Fruit fly (Drosophila melanogaster) whole organism, prepupa: ENCODE results near the gene Pax.

Source experiments
- Blimp-1 ChIP-seq: fragments of 200-800 bp; sonication (Bioruptor generic); optimal IDR thresholded peaks from 3 replicates; lab custom pipeline; 2017; ENCODE audit warnings: missing biosample characterization, missing genetic modification characterization, mild to moderate bottlenecking, moderate library complexity, missing genetic modification reagents
- CG10631 ChIP-seq: fragments of 200-800 bp; sonication (Bioruptor generic); optimal IDR thresholded peaks from 2 replicates; lab custom pipeline; 2016; ENCODE audit warnings: missing biosample characterization, missing genetic modification characterization
- CG10669 ChIP-seq: fragments of 200-800 bp; sonication (Bioruptor generic); optimal IDR thresholded peaks from 3 replicates; lab custom pipeline; 2018; ENCODE audit warnings: missing biosample characterization, mild to moderate bottlenecking, missing genetic modification characterization, moderate library complexity
- CG11294 ChIP-seq: fragments of 200-800 bp; sonication (Bioruptor generic); IDR thresholded peaks from 2 replicates; pipeline ENCODE4 v1.3.6; 2022; ENCODE audit warnings: missing biosample characterization, missing genetic modification characterization
- CG11762 ChIP-seq: fragments of 200-800 bp; sonication (Bioruptor generic); optimal IDR thresholded peaks from 3 replicates; lab custom pipeline; 2016; ENCODE audit warnings: missing biosample characterization, missing genetic modification characterization; ENCODE audit not compliant: insufficient read depth
- CG11902 ChIP-seq: fragments of 200-800 bp; sonication (Bioruptor generic); optimal IDR thresholded peaks from 3 replicates; lab custom pipeline; 2016; ENCODE audit warnings: missing biosample characterization, missing genetic modification characterization
- CG15336 ChIP-seq: fragments of 200-800 bp; sonication (Bioruptor generic); IDR thresholded peaks from 2 replicates; pipeline ENCODE4 v1.3.6; 2022; ENCODE audit warnings: missing biosample characterization, missing genetic modification characterization
- CG1621 ChIP-seq: fragments of 200-800 bp; sonication (Bioruptor generic); optimal IDR thresholded peaks from 3 replicates; lab custom pipeline; 2018; ENCODE audit warnings: missing biosample characterization, mild to moderate bottlenecking, missing genetic modification characterization
- CG16779 ChIP-seq: fragments of 200-800 bp; sonication (Bioruptor generic); optimal IDR thresholded peaks from 3 replicates; lab custom pipeline; 2017; ENCODE audit warnings: missing biosample characterization, mild to moderate bottlenecking, missing genetic modification characterization
- CG3032 ChIP-seq: fragments of 200-800 bp; optimal IDR thresholded peaks from 2 replicates; lab custom pipeline; 2019; ENCODE audit warnings: missing biosample characterization, mild to moderate bottlenecking, missing genetic modification characterization, moderate library complexity
- CG31627 ChIP-seq: fragments of 200-800 bp; sonication (Bioruptor generic); optimal IDR thresholded peaks from 3 replicates; lab custom pipeline; 2016; ENCODE audit warnings: missing biosample characterization, missing genetic modification characterization
- CG34406 ChIP-seq: fragments of 200-800 bp; sonication (Bioruptor generic); optimal IDR thresholded peaks from 3 replicates; lab custom pipeline; 2016; ENCODE audit warnings: missing biosample characterization, missing genetic modification characterization
- CG3919 ChIP-seq: fragments of 200-800 bp; sonication (Bioruptor generic); optimal IDR thresholded peaks from 3 replicates; lab custom pipeline; 2016; ENCODE audit warnings: missing biosample characterization, missing genetic modification characterization
- CG4318 ChIP-seq: fragments of 200-800 bp; sonication (Bioruptor generic); optimal IDR thresholded peaks from 3 replicates; lab custom pipeline; 2017; ENCODE audit warnings: missing biosample characterization, mild to moderate bottlenecking, missing genetic modification characterization
- CG6276 ChIP-seq: fragments of 200-800 bp; sonication (Bioruptor generic); optimal IDR thresholded peaks from 2 replicates; lab custom pipeline; 2017; ENCODE audit warnings: missing biosample characterization, mild to moderate bottlenecking, missing genetic modification characterization
- CG6792 ChIP-seq: fragments of 200-800 bp; sonication (Bioruptor generic); optimal IDR thresholded peaks from 3 replicates; lab custom pipeline; 2016; ENCODE audit warnings: missing biosample characterization, missing genetic modification characterization
- CG6808 ChIP-seq: fragments of 200-800 bp; sonication (Bioruptor generic); optimal IDR thresholded peaks from 3 replicates; lab custom pipeline; 2017; ENCODE audit warnings: missing biosample characterization, missing genetic modification characterization, mild to moderate bottlenecking, moderate library complexity, missing genetic modification reagents
- CG6854 ChIP-seq: fragments of 200-800 bp; sonication (Bioruptor generic); optimal IDR thresholded peaks from 2 replicates; lab custom pipeline; 2017; ENCODE audit warnings: missing biosample characterization, mild to moderate bottlenecking, missing genetic modification characterization
- CG7368 ChIP-seq: fragments of 200-800 bp; sonication (Bioruptor generic); optimal IDR thresholded peaks from 3 replicates; lab custom pipeline; 2016; ENCODE audit warnings: missing biosample characterization, missing genetic modification characterization
- CG8632 ChIP-seq: fragments of 200-800 bp; sonication (Bioruptor generic); optimal IDR thresholded peaks from 3 replicates; lab custom pipeline; 2016; ENCODE audit warnings: missing biosample characterization, missing genetic modification characterization
- CG9139 ChIP-seq: fragments of 200-800 bp; sonication (Bioruptor generic); optimal IDR thresholded peaks from 3 replicates; lab custom pipeline; 2017; ENCODE audit warnings: missing biosample characterization, mild to moderate bottlenecking, missing genetic modification characterization
- Eip75B ChIP-seq: fragments of 200-800 bp; sonication (Bioruptor generic); optimal IDR thresholded peaks from 3 replicates; lab custom pipeline; 2016; ENCODE audit warnings: missing biosample characterization, missing genetic modification characterization
- Eip78C ChIP-seq: fragments of 200-800 bp; sonication (Bioruptor generic); peaks from one replicate; lab custom pipeline; 2016; ENCODE audit warnings: missing biosample characterization, missing genetic modification characterization
- Ets21C ChIP-seq: fragments of 200-800 bp; sonication (Bioruptor generic); optimal IDR thresholded peaks from 3 replicates; lab custom pipeline; 2016; ENCODE audit warnings: missing biosample characterization, missing genetic modification characterization
- Hr38 ChIP-seq: sonication (Bioruptor generic); optimal IDR thresholded peaks from 2 replicates; lab custom pipeline; 2016; ENCODE audit warnings: missing biosample characterization, missing genetic modification characterization
- Hr4 ChIP-seq: fragments of 200-800 bp; sonication (Bioruptor generic); optimal IDR thresholded peaks from 3 replicates; lab custom pipeline; 2016; ENCODE audit warnings: missing biosample characterization, missing genetic modification characterization
- Lpt ChIP-seq: fragments of 200-800 bp; sonication (Bioruptor generic); optimal IDR thresholded peaks from 3 replicates; lab custom pipeline; 2016; ENCODE audit warnings: missing biosample characterization, missing genetic modification characterization
- Met ChIP-seq: fragments of 200-800 bp; sonication (Bioruptor generic); optimal IDR thresholded peaks from 3 replicates; lab custom pipeline; 2016; ENCODE audit warnings: missing biosample characterization, missing genetic modification characterization
- OdsH ChIP-seq: fragments of 200-800 bp; sonication (Bioruptor generic); optimal IDR thresholded peaks from 3 replicates; lab custom pipeline; 2016; ENCODE audit warnings: missing biosample characterization, missing genetic modification characterization
- Sox102F ChIP-seq: fragments of 200-800 bp; sonication (Bioruptor generic); optimal IDR thresholded peaks from 2 replicates; lab custom pipeline; 2016; ENCODE audit warnings: missing biosample characterization, mild to moderate bottlenecking, missing genetic modification characterization
- Sox14 ChIP-seq: fragments of 200-800 bp; sonication (Bioruptor generic); optimal IDR thresholded peaks from 3 replicates; lab custom pipeline; 2016; ENCODE audit warnings: missing biosample characterization, missing genetic modification characterization
- achi ChIP-seq: fragments of 200-800 bp; sonication (Bioruptor generic); optimal IDR thresholded peaks from 3 replicates; lab custom pipeline; 2016; ENCODE audit warnings: missing biosample characterization, missing genetic modification characterization
- acj6 ChIP-seq: fragments of 200-800 bp; sonication (Bioruptor generic); optimal IDR thresholded peaks from 3 replicates; lab custom pipeline; 2016; ENCODE audit warnings: missing biosample characterization, missing genetic modification characterization
- dac ChIP-seq: fragments of 200-800 bp; sonication (Bioruptor generic); optimal IDR thresholded peaks from 2 replicates; lab custom pipeline; 2017; ENCODE audit warnings: missing biosample characterization, mild to moderate bottlenecking, missing genetic modification characterization
- esn ChIP-seq: fragments of 200-800 bp; sonication (Bioruptor generic); optimal IDR thresholded peaks from 2 replicates; lab custom pipeline; 2016; ENCODE audit warnings: missing biosample characterization, mild to moderate bottlenecking, missing genetic modification characterization, moderate library complexity
- fkh ChIP-seq: fragments of 200-800 bp; sonication (Bioruptor generic); optimal IDR thresholded peaks from 3 replicates; lab custom pipeline; 2017; ENCODE audit warnings: missing biosample characterization, mild to moderate bottlenecking, missing genetic modification characterization, moderate library complexity
- net ChIP-seq: fragments of 200-800 bp; sonication (Bioruptor generic); optimal IDR thresholded peaks from 3 replicates; lab custom pipeline; 2016; ENCODE audit warnings: missing biosample characterization, missing genetic modification characterization
- spab ChIP-seq: fragments of 200-800 bp; sonication (Bioruptor generic); optimal IDR thresholded peaks from 2 replicates; lab custom pipeline; 2017; ENCODE audit warnings: missing biosample characterization, mild to moderate bottlenecking, missing genetic modification characterization, missing genetic modification reagents
- ss ChIP-seq, 2 experiments: fragments of 200-800 bp; sonication (Bioruptor generic); optimal IDR thresholded peaks; 2 replicates in 1 of 2; 3 replicates in 1 of 2; lab custom pipeline; 2017 to 2018; ENCODE audit warnings: mild to moderate bottlenecking in 2 of 2, missing biosample characterization in 2 of 2, missing genetic modification characterization in 2 of 2, moderate library complexity in 1 of 2
- vri ChIP-seq: fragments of 200-800 bp; sonication (Bioruptor generic); optimal IDR thresholded peaks from 3 replicates; lab custom pipeline; 2016; ENCODE audit warnings: missing biosample characterization, mild to moderate bottlenecking, missing genetic modification characterization

The Pax gene

DNA sequence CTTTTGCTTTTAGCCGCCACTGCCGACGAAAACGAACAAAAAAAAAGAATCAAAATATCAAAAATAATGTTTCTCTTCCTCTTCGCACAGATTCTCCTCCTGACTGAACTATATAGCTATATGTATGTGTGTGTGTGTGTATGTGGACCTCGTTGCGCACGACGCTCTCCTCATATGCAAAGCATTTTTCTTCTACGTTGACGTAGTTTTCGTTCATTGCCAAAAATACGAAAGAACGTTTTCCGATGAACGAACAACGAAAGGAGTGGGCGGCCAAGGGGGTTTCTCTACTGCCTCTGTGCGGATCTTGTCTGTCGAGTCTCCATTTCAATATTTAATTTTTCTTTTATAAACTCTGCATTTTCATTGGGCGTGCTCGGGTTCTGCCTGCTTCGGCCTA, 21.6 kb downstream of the Pax start:
- TF ChIP-seq CG16779: no peak
- no peak for TF ChIP-seq net (GFP tag; lab: Kevin White, UChicago)
- no peak for TF ChIP-seq Blimp-1 (GFP tag; lab: Kevin White, UChicago)
- no peak for TF ChIP-seq CG6276
- TF ChIP-seq Hr4 (GFP tag; lab: Kevin White, UChicago): no peak
- no peak for TF ChIP-seq dac (GFP tag; lab: Kevin White, UChicago)
- TF ChIP-seq, all 60 proteins: peak for 0

DNA sequence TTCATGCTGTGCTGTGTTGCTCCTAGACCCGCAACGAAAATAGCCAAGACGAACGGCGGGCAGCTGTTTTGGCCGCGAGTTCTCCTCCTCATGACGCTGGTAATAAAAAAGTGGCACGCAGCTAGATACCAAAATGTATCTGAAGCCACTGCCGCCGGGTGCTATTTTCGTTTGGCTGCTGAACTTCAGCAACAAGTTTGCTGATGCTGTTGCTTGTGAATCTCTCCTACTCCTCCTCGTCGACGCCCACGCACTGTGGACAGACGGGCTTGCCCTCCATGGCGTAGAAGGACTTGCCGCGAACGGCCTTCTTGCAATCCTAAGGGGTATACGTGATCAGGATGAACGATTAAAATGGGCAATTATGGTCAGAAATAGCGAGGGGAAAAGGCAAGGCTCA, 23.0 kb downstream of the Pax start:
- no peak for TF ChIP-seq acj6 (GFP tag; lab: Kevin White, UChicago)
- TF ChIP-seq CG34406 (GFP tag; lab: Kevin White, UChicago): no peak
- TF ChIP-seq CG6854: no peak
- TF ChIP-seq CG11902 (GFP tag; lab: Kevin White, UChicago): no peak
- TF ChIP-seq esn (GFP tag; lab: Kevin White, UChicago): no peak
- TF ChIP-seq CG8632 (GFP tag; lab: Kevin White, UChicago): no peak

DNA sequence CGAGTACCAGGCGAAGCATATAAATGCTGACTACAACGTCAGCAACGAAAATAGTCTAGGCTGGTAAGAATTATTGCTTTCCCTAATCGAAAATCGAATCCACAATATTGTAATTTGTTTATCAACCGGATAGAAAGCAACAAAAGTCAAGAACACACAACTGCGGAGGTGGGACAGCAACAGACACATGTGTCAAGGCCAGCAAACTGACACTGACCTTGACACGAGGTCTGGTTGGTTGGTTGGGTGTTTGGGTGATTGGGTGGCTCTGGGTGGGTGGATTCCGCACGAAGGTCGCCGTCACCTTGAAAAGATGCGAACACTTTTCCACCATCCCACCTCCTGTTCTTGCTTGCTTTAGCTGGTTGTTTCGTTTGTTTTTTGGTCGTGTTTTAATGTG, 23.7 kb downstream of the Pax start:
- TF ChIP-seq Lpt (no peak), CG11902 (GFP tag; lab: Kevin White, UChicago) (no peak), CG11294 (no peak), acj6 (GFP tag; lab: Kevin White, UChicago) (no peak), CG6276 (no peak), CG31627 (GFP tag; lab: Kevin White, UChicago) (no peak), ss (GFP tag; optimal IDR thresholded peaks at IDR 0.05; lab: Kevin White, UChicago) (no peak), CG10669 (GFP tag; lab: Kevin White, UChicago) (no peak), achi (GFP tag; lab: Kevin White, UChicago) (no peak), CG7368 (GFP tag; lab: Kevin White, UChicago) (no peak), spab (no peak)

DNA sequence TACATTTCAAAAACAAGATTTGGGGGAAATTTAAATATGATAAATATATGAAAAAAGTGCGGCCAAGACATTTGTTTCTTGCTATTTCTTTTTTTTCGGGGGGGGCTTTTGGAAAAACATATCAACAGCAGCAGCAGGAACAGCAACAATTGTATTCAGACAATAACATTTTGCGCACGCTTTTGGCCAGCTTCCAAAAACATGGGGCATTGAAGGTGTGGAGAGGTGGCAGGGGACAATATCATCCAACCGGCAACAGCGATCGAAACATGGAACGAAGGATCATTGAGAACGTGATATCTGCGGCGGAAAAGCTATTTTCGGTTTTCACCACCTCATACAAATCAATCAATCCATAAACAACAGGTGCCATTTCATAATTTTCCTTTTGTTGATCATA, 24.5 kb downstream of the Pax start:
- no peak for TF ChIP-seq ss (GFP tag; optimal IDR thresholded peaks at IDR 0.05; lab: Kevin White, UChicago)
- no peak for TF ChIP-seq CG11902 (GFP tag; lab: Kevin White, UChicago)
- no peak for TF ChIP-seq CG10631 (GFP tag; lab: Kevin White, UChicago)
- TF ChIP-seq fkh (GFP tag; lab: Kevin White, UChicago): no peak
- no peak for TF ChIP-seq CG6276
- TF ChIP-seq CG31627 (GFP tag; lab: Kevin White, UChicago): no peak
- no peak for TF ChIP-seq Sox14 (GFP tag; lab: Kevin White, UChicago)
- no peak for TF ChIP-seq Ets21C (GFP tag; lab: Kevin White, UChicago)
- no peak for TF ChIP-seq CG4318 (GFP tag; lab: Kevin White, UChicago)
- no peak for TF ChIP-seq CG34406 (GFP tag; lab: Kevin White, UChicago)
- no peak for TF ChIP-seq acj6 (GFP tag; lab: Kevin White, UChicago)
- TF ChIP-seq OdsH (GFP tag; lab: Kevin White, UChicago): no peak
- TF ChIP-seq CG6854: no peak
- TF ChIP-seq CG16779: no peak
- TF ChIP-seq CG15336 (GFP tag; lab: Robert Waterston, UW): no peak
- no peak for TF ChIP-seq CG3919

DNA sequence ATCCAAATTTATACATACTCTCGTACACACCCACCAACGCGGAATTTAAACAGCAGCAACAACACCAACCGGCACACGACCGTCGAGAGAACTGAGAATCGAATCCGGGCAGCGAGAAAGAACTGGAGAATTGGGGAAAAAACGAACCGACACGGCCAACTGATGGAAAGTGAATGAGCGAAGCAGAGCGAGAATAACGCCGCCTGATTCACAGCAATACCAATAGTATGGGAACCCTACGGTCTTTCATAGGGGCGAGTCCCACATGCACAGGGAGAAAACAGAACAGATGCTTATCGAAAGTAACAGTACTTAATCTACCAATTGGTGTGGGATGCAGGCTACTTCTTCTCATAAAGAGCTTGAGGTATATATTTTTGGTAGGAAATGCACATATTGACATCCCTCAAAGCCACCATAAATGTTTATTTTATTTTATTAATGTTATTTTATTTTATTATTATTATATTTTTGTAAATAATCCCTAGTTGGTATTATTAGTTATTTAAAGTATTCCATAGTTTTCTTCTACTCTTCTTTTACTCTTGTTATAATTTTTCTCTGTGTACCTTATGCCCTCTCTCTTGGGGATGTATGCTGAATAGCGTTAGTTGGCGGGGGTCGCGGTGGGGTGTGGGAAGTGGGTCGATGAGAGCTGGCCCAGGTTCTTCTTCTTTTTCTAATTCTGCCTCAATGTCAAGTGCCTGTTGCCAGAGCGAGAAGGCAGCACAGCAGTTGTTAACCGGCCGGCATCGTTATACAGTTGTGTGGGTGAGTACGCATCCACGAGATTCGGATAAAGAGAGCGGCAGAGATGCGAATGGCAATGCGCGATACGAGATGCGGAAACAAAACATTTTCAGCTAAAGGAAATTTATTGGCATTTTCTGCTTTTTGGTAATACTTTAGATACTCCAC, 27.8 kb downstream of the Pax start, which contains the start of gene CG17544:
TSS of gene CG17544 (minus strand) at position 177 of the 918 bp plus-strand sequence.
- TF ChIP-seq Eip78C (GFP tag; lab: Kevin White, UChicago) (peak; percentile 82), Met (peak; percentile 69), CG10669 (GFP tag; lab: Kevin White, UChicago) (peak; percentile 71), Eip75B (GFP tag; lab: Kevin White, UChicago) (peak; percentile 47), CG10631 (GFP tag; lab: Kevin White, UChicago) (peak; percentile 90), CG1621 (tag; lab: Kevin White, UChicago) (peak; percentile 25), fkh (GFP tag; lab: Kevin White, UChicago) (peak; percentile 69), spab (peak; percentile 77), CG6808 (peak; percentile 79), CG4318 (GFP tag; lab: Kevin White, UChicago) (peak; percentile 66), Lpt (peak; percentile 49), vri (GFP tag; lab: Kevin White, UChicago) (peak; percentile 50), CG31627 (GFP tag; lab: Kevin White, UChicago) (peak; percentile 56), CG6792 (peak; percentile 67), CG11762 (GFP tag; lab: Kevin White, UChicago) (peak; percentile 64), CG15336 (GFP tag; lab: Robert Waterston, UW) (no peak; the same call in none of the 2 replicates), CG3032 (peak; percentile 84), Blimp-1 (GFP tag; lab: Kevin White, UChicago) (peak; percentile 77), Hr38 (GFP tag; lab: Kevin White, UChicago) (no peak), CG9139 (GFP tag; lab: Kevin White, UChicago) (peak; percentile 42), Sox102F (GFP tag; lab: Kevin White, UChicago) (peak; percentile 38)
